Fruit fly (Drosophila melanogaster): ENCODE results near the gene CG31205.
A peak's percentile ranks its signal among the peaks of the same experiment; 100 is the strongest.

- peak; percentile 77 for TF ChIP-seq gl (tag; optimal IDR thresholded peaks at IDR 0.05)
- peak; percentile 42 for TF ChIP-seq CG17806 (tag; optimal IDR thresholded peaks at IDR 0.05)
- TF ChIP-seq CG13204 (GFP tag; optimal IDR thresholded peaks at IDR 0.05), result peak; percentile 95
- TF ChIP-seq EcR (GFP tag; optimal IDR thresholded peaks at IDR 0.05), result peak; percentile 84
- no peak for TF ChIP-seq CG9948 (tag; optimal IDR thresholded peaks at IDR 0.05)
Measured at dm6 chr3R:20779969-20780368, 48.5 kb downstream of the CG31205 start.
